Fruit fly (Drosophila melanogaster): ENCODE measurements around the gene Ctl2.
A peak's percentile ranks its signal among the peaks of the same experiment; 100 is the strongest.

The Ctl2 gene

DNA sequence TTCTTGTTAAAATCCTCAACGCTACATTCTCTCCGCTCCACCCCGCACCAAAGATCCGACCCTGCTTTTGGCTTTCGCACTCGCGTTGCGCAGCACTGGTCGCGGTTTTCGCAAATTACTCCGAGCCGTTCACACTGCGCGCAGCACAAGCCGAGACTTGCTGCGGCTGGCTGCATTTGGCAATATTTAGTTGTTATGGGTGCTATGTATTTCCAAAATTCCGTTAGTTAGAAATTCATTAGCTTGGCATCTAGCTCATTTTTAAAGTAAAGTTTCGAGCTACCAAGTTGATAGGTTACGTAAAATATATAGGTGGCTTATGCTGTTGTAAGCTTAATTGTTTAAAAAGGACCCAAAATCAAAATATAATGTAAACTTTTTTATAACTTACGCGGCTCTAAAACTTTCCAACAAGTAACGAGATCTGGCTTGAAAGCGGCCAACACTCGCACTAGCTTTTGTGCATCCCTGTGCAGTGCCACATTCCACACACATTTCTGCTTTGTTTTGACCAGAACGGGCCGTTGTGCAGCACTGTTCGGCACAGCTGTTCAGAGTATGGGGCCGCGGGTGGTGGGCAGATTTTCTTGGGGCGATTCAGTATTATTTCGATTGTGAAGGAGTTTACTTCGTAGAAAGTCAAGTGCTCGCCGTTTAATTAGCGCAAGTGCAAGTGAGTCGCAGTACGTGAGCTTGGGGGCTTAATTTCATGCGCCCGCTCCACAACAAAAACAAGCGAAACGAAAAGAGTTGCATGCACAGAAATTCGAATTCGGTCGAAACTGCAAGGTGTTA is at the start of gene Ctl2, which contains the start of gene yem (continued):
- TF ChIP-seq btn (GFP tag; optimal IDR thresholded peaks at IDR 0.05) (peak; percentile 50), cato (GFP tag; optimal IDR thresholded peaks at IDR 0.05; ENCODE audit: borderline replicate concordance) (peak; percentile 57), C15 (GFP tag; IDR thresholded peaks at IDR 0.05) (no peak), Aef1 (GFP tag; IDR thresholded peaks at IDR 0.05) (peak; percentile 40), CG13624 (GFP tag; optimal IDR thresholded peaks at IDR 0.05) (peak; percentile 87), CG31441 (GFP tag; IDR thresholded peaks at IDR 0.05) (peak; percentile 73; the same call in 1 of the 2 replicates), CG32767 (GFP tag; IDR thresholded peaks at IDR 0.05) (no peak), Neu2 (GFP tag; optimal IDR thresholded peaks at IDR 0.05; ENCODE audit: borderline replicate concordance) (peak; percentile 45), corto (GFP tag; optimal IDR thresholded peaks at IDR 0.05) (no peak), sr (GFP tag; IDR thresholded peaks at IDR 0.05) (peak; percentile 18; the same call in 1 of the 3 replicates), Six4 (GFP tag; optimal IDR thresholded peaks at IDR 0.05) (peak; percentile 42), CG6683 (GFP tag; optimal IDR thresholded peaks at IDR 0.05) (peak; percentile 2), Trl (optimal IDR thresholded peaks at IDR 0.05) (no peak), Trl (GFP tag; optimal IDR thresholded peaks at IDR 0.05) (peak; percentile 83), ttk (GFP tag; IDR thresholded peaks at IDR 0.05) (peak; percentile 37; the same call in 1 of the 2 replicates), Ada2b (GFP tag; IDR thresholded peaks at IDR 0.05) (no peak; the same call in 1 of the 2 replicates), CG15269 (tag; optimal IDR thresholded peaks at IDR 0.05) (peak; percentile 63), en (GFP tag; optimal IDR thresholded peaks at IDR 0.05) (peak; percentile 34), CG3838 (GFP tag; optimal IDR thresholded peaks at IDR 0.05) (peak; percentile 63), gce (GFP tag; IDR thresholded peaks at IDR 0.05) (peak; percentile 29; the same call in 1 of the 3 replicates), p53 (GFP tag; optimal IDR thresholded peaks at IDR 0.05) (peak; percentile 63), Asciz (GFP tag; optimal IDR thresholded peaks at IDR 0.05) (no peak), chinmo (GFP tag; IDR thresholded peaks at IDR 0.05; ENCODE audit: partially characterized antibody) (peak; percentile 79; the same call in 1 of the 4 replicates), sens-2 (GFP tag; IDR thresholded peaks at IDR 0.05) (peak; percentile 61; the same call in 1 of the 2 replicates), CG12391 (tag; optimal IDR thresholded peaks at IDR 0.05) (peak; percentile 72), CG4404 (GFP tag; IDR thresholded peaks at IDR 0.05) (peak; percentile 65), toy (GFP tag; IDR thresholded peaks at IDR 0.05) (no peak), Dad (GFP tag; optimal IDR thresholded peaks at IDR 0.05) (peak; percentile 86), Lhr (GFP tag; optimal IDR thresholded peaks at IDR 0.05) (peak; percentile 68), hbn (GFP tag; IDR thresholded peaks at IDR 0.05; ENCODE audit: partially characterized antibody) (no peak), gro (GFP tag; optimal IDR thresholded peaks at IDR 0.05) (peak; percentile 84), CG10366 (GFP tag; IDR thresholded peaks at IDR 0.05) (peak; percentile 48), CG6654 (GFP tag; optimal IDR thresholded peaks at IDR 0.05) (peak; percentile 36), crc (GFP tag; optimal IDR thresholded peaks at IDR 0.05) (peak; percentile 67), Fer3 (tag; optimal IDR thresholded peaks at IDR 0.05) (peak; percentile 39), B-H1 (GFP tag; IDR thresholded peaks at IDR 0.05) (peak; percentile 36; the same call in 1 of the 3 replicates), jigr1 (GFP tag; IDR thresholded peaks at IDR 0.05) (peak; percentile 68; the same call in 2 of the 3 replicates), Xbp1 (GFP tag; optimal IDR thresholded peaks at IDR 0.05) (peak; percentile 84), row (GFP tag; IDR thresholded peaks at IDR 0.05) (peak; percentile 88), CG2199 (GFP tag; IDR thresholded peaks at IDR 0.05) (peak; percentile 23; the same call in 2 of the 3 replicates), knrl (GFP tag; IDR thresholded peaks at IDR 0.05; ENCODE audit: partially characterized antibody) (no peak; the same call in 2 of the 3 replicates), D19B (GFP tag; optimal IDR thresholded peaks at IDR 0.05) (peak; percentile 50), CG5245 (GFP tag; optimal IDR thresholded peaks at IDR 0.05) (peak; percentile 60), Nf-YA (GFP tag; IDR thresholded peaks at IDR 0.05) (no peak), CG1233 (GFP tag; optimal IDR thresholded peaks at IDR 0.05) (peak; percentile 48), CG8478 (optimal IDR thresholded peaks at IDR 0.05) (no peak), CG10979 (tag; optimal IDR thresholded peaks at IDR 0.05) (peak; percentile 32), prd (optimal IDR thresholded peaks at IDR 0.05) (no peak), prd (GFP tag; IDR thresholded peaks at IDR 0.05) (peak; percentile 57; the same call in 2 of the 3 replicates), psq (GFP tag; optimal IDR thresholded peaks at IDR 0.05) (peak; percentile 53)
